Worm (Caenorhabditis elegans): ENCODE data around the gene gcy-18.

Gene gcy-18

DNA sequence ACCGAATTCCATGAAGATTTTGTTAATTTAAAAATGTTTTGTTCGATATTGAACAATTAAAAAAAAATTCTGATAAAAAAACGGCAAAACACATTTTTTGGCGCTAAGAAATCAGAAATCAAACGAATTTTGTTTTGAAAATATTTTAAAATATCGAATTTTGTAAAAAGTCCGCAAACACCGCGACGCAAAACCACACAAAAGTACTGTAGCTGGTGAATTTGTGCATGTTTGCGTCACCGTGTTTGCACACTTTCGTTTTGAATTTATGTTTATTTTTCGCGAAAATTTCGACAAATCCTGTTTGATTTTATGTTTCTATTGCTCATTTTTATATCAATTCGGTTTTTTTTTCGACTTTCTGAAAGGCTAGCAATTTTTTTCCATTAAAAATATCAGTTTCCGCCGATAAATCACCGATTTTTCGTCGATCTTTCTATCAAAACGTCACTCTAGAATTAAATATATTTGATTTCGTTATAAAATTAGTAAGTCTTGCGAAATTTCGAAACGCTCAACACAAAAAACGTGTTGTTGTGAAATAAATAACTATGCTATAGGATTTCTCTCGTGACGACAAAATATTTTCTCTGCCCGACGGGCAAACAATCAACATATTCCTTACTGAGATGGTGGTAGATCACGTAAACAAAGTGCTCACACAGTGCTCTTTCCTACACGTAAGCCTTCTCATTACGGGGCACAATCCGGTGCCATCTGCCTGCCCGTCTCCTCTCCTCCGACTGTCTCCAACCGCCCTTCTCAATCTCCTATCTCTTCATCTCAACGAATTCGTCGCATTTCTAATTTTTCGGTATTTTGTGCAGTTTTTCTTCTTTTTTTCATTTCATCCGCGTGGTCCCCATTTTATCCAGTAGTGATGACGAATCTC is 28.0 kb upstream of the gcy-18 start (continued):
- TF ChIP-seq rec-8 (tag; optimal IDR thresholded peaks at IDR 0.05): no peak
- no peak for TF ChIP-seq nhr-120 (GFP tag; IDR thresholded peaks at IDR 0.05)
- peak; percentile 70 for TF ChIP-seq F33H1.4 (GFP tag; IDR thresholded peaks at IDR 0.05)
- no peak for TF ChIP-seq ztf-6 (GFP tag; IDR thresholded peaks at IDR 0.05)
- peak; percentile 73 for TF ChIP-seq D2030.7 (GFP tag; IDR thresholded peaks at IDR 0.05)
- TF ChIP-seq ztf-22 (GFP tag; optimal IDR thresholded peaks at IDR 0.05): no peak
- 0 out of 2 replicates have a peak, but pooled peaks have one; percentile 16 for TF ChIP-seq cebp-1 (GFP tag; IDR thresholded peaks at IDR 0.05)
- peak; percentile 90 for TF ChIP-seq cebp-1 (tag; optimal IDR thresholded peaks at IDR 0.05)
- TF ChIP-seq attf-6 (GFP tag; IDR thresholded peaks at IDR 0.05): 0 out of 2 replicates have a peak, but pooled peaks have one; percentile 36
- TF ChIP-seq lsl-1 (GFP tag; optimal IDR thresholded peaks at IDR 0.05): peak; percentile 95
- peak; percentile 20 for TF ChIP-seq F23B12.7 (tag; optimal IDR thresholded peaks at IDR 0.05; ENCODE audit: insufficient read depth)
- no peak for TF ChIP-seq atf-7 (tag; optimal IDR thresholded peaks at IDR 0.05)
- TF ChIP-seq sdz-38 (tag; optimal IDR thresholded peaks at IDR 0.05): no peak
- TF ChIP-seq efl-1 (GFP tag; optimal IDR thresholded peaks at IDR 0.05): peak; percentile 72
- TF ChIP-seq Y56A3A.18 (GFP tag; IDR thresholded peaks at IDR 0.05): no peak
- TF ChIP-seq madf-6 (GFP tag; IDR thresholded peaks at IDR 0.05): peak; percentile 87
- TF ChIP-seq snpc-3.4 (tag; optimal IDR thresholded peaks at IDR 0.05): peak; percentile 83
- TF ChIP-seq hmg-1.2 (GFP tag; IDR thresholded peaks at IDR 0.05): peak; percentile 20; the same call in 1 of the 2 replicates
- TF ChIP-seq nhr-179 (tag; optimal IDR thresholded peaks at IDR 0.05): no peak
- TF ChIP-seq F57C9.4 (tag; optimal IDR thresholded peaks at IDR 0.05): no peak
- no peak for TF ChIP-seq mxl-1 (tag; optimal IDR thresholded peaks at IDR 0.05)
- peak; percentile 81 for TF ChIP-seq lin-54 (GFP tag; optimal IDR thresholded peaks at IDR 0.05)

DNA sequence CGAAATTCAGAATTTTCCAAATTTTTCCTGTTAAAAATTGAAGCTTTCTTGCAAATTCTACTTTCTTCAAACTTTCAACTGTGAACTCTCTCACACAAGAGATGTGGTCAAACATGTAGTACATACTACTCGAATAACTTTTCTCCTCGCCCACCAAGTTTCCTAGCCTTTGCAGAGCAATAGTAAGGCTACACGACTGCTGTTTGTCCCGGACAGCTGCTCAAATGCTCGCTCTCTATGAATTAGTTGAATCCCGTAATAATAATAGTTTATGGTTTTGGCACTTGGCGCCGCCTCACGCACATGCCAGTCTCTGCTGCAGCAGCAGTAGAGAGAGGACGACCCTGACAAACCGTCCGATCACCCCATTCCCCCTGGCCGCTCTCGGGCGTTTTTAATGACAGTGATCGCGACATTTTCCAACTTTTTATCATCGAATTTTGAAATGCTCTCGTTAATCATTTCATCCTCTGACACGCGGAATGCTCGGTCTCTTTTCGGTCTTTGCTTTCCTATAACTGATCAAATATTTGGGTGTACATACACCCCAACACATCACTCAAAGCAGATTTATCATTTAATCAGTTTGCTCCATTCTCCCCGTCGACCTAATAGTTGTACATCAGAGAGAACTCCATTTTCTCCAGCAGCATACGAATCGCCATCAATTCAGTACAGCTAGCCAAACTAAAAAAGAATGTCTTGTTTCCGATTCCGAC is 26.0 kb upstream of the gcy-18 start:
- TF ChIP-seq attf-5 (GFP tag; optimal IDR thresholded peaks at IDR 0.05) (peak; percentile 41), sptf-2 (GFP tag; optimal IDR thresholded peaks at IDR 0.05) (peak; percentile 69), madf-10 (tag; optimal IDR thresholded peaks at IDR 0.05) (peak; percentile 37), gei-17 (GFP tag; optimal IDR thresholded peaks at IDR 0.05) (peak; percentile 1), cebp-2 (GFP tag; IDR thresholded peaks at IDR 0.05) (no peak), Y67H2A.10 (GFP tag; conservative IDR thresholded peaks at IDR 0.05) (no peak), let-526 (GFP tag; IDR thresholded peaks at IDR 0.05) (peak; percentile 44; the same call in 1 of the 2 replicates), mel-28 (tag; optimal IDR thresholded peaks at IDR 0.05; ENCODE audit: borderline replicate concordance) (no peak), nhr-80 (tag; optimal IDR thresholded peaks at IDR 0.05) (peak; percentile 100), lin-40 (tag; optimal IDR thresholded peaks at IDR 0.05) (peak; percentile 18), ets-4 (GFP tag; optimal IDR thresholded peaks at IDR 0.05) (peak; percentile 84), atf-7 (tag; optimal IDR thresholded peaks at IDR 0.05) (peak; percentile 84), pha-4 (tag; optimal IDR thresholded peaks at IDR 0.05) (peak; percentile 8), nhr-90 (tag; optimal IDR thresholded peaks at IDR 0.05) (peak; percentile 63), egl-44 (GFP tag; IDR thresholded peaks at IDR 0.05) (peak; percentile 30; the same call in 1 of the 2 replicates), rpc-1 (optimal IDR thresholded peaks at IDR 0.05) (no peak), rpc-1 (tag; optimal IDR thresholded peaks at IDR 0.05) (no peak), ztf-26 (tag; optimal IDR thresholded peaks at IDR 0.05) (peak; percentile 3), tbp1 (GFP tag; optimal IDR thresholded peaks at IDR 0.05) (peak; percentile 14), snpc-4 (GFP tag; optimal IDR thresholded peaks at IDR 0.05) (no peak), snpc-4 (tag; optimal IDR thresholded peaks at IDR 0.05) (peak in 2 of 4 experiments; percentile 2 to 38), lin-26 (GFP tag; IDR thresholded peaks at IDR 0.05) (no peak), ztf-22 (GFP tag; optimal IDR thresholded peaks at IDR 0.05) (peak; percentile 56), cebp-1 (GFP tag; IDR thresholded peaks at IDR 0.05) (no peak), cebp-1 (tag; optimal IDR thresholded peaks at IDR 0.05) (peak; percentile 50), B0336.3 (GFP tag; IDR thresholded peaks at IDR 0.05) (peak; percentile 58; the same call in 1 of the 2 replicates), nfya-1 (tag; optimal IDR thresholded peaks at IDR 0.05; ENCODE audit: borderline replicate concordance, insufficient read depth) (no peak)

Data from whole organism, young adult.